Worm (Caenorhabditis elegans) whole organism, young adult: Measurements from ENCODE around the gene srx-85.
A peak's percentile ranks its signal among the peaks of the same experiment; 100 is the strongest.

Experiments used
- D2030.7 ChIP-seq: fragments of 200-800 bp; sonication (Bioruptor generic); IDR thresholded peaks from 2 replicates; pipeline ENCODE4 v1.3.6; 2022; ENCODE audit warnings: missing genetic modification reagents, missing genetic modification characterization, missing compliant biosample characterization
- F33H1.4 ChIP-seq: fragments of 200-800 bp; sonication (Bioruptor generic); IDR thresholded peaks from 2 replicates; pipeline ENCODE4 v1.3.6; 2022; ENCODE audit warnings: missing genetic modification reagents, missing genetic modification characterization, missing compliant biosample characterization
- F49E8.2 ChIP-seq: sonication (generic microtip); optimal IDR thresholded peaks from 3 replicates; lab custom pipeline; 2017; ENCODE audit warnings: missing genetic modification characterization, mild to moderate bottlenecking, missing compliant biosample characterization, antibody characterized with exemption, moderate library complexity; ENCODE audit not compliant: insufficient read depth
- F52B5.7 ChIP-seq: sonication (generic microtip); optimal IDR thresholded peaks from 2 replicates; lab custom pipeline; 2016; ENCODE audit warnings: mild to moderate bottlenecking, missing genetic modification characterization, missing compliant biosample characterization
- F55B11.4 ChIP-seq: sonication (generic microtip); optimal IDR thresholded peaks from 2 replicates; lab custom pipeline; 2016; ENCODE audit warnings: missing compliant biosample characterization, missing genetic modification characterization, borderline replicate concordance; ENCODE audit not compliant: insufficient read depth
- K12H6.12 ChIP-seq: fragments of 200-800 bp; sonication (Bioruptor generic); optimal IDR thresholded peaks from 2 replicates; lab custom pipeline; 2018; ENCODE audit warnings: mild to moderate bottlenecking, missing genetic modification characterization, missing compliant biosample characterization
- Y53F4B.3 ChIP-seq: fragments of 200-800 bp; sonication (Bioruptor generic); IDR thresholded peaks from 2 replicates; pipeline ENCODE4 v1.3.6; 2022; ENCODE audit warnings: missing genetic modification reagents, missing genetic modification characterization, missing compliant biosample characterization
- Y79H2A.3 ChIP-seq: fragments of 200-800 bp; sonication (Bioruptor generic); conservative IDR thresholded peaks from 2 replicates; pipeline ENCODE4 v1.3.6; 2022; ENCODE audit warnings: missing genetic modification reagents, missing genetic modification characterization, missing compliant biosample characterization
- akir-1 ChIP-seq: fragments of 200-800 bp; sonication (Bioruptor generic); optimal IDR thresholded peaks from 2 replicates; lab custom pipeline; 2018; ENCODE audit warnings: mild to moderate bottlenecking, missing genetic modification characterization, moderate library complexity, missing compliant biosample characterization
- atf-7 ChIP-seq: sonication (generic microtip); optimal IDR thresholded peaks from 2 replicates; lab custom pipeline; 2017; ENCODE audit warnings: mild to moderate bottlenecking, missing genetic modification characterization, missing compliant biosample characterization
- attf-6 ChIP-seq: fragments of 200-800 bp; sonication (Bioruptor generic); IDR thresholded peaks from 2 replicates; pipeline ENCODE4 v1.3.6; 2022; ENCODE audit warnings: missing genetic modification reagents, missing genetic modification characterization, missing compliant biosample characterization
- ccch-3 ChIP-seq: fragments of 200-800 bp; sonication (Bioruptor generic); optimal IDR thresholded peaks from 2 replicates; lab custom pipeline; 2018; ENCODE audit warnings: mild to moderate bottlenecking, missing genetic modification characterization, missing compliant biosample characterization
- cebp-2 ChIP-seq: fragments of 200-800 bp; sonication (Bioruptor generic); IDR thresholded peaks from 2 replicates; pipeline ENCODE4 v1.3.6; 2022; ENCODE audit warnings: missing genetic modification characterization, missing compliant biosample characterization
- ceh-58 ChIP-seq: fragments of 200-800 bp; sonication (Bioruptor generic); IDR thresholded peaks from 2 replicates; pipeline ENCODE4 v1.3.6; 2022; ENCODE audit warnings: missing genetic modification characterization, missing compliant biosample characterization
- ceh-79 ChIP-seq: sonication (generic microtip); optimal IDR thresholded peaks from 2 replicates; lab custom pipeline; 2017; ENCODE audit warnings: mild to moderate bottlenecking, missing genetic modification characterization, missing compliant biosample characterization
- dpff-1 ChIP-seq: sonication (generic microtip); optimal IDR thresholded peaks from 2 replicates; lab custom pipeline; 2017; ENCODE audit warnings: mild to moderate bottlenecking, missing genetic modification characterization, missing compliant biosample characterization
- egrh-3 ChIP-seq: fragments of 200-800 bp; sonication (Bioruptor generic); IDR thresholded peaks from 2 replicates; pipeline ENCODE4 v1.3.6; 2022; ENCODE audit warnings: missing genetic modification reagents, missing genetic modification characterization, missing compliant biosample characterization
- fkh-3 ChIP-seq: sonication (generic microtip); optimal IDR thresholded peaks from 2 replicates; lab custom pipeline; 2016; ENCODE audit warnings: mild to moderate bottlenecking, missing genetic modification characterization, missing compliant biosample characterization
- gei-17 ChIP-seq: fragments of 200-800 bp; sonication (Bioruptor generic); optimal IDR thresholded peaks from 2 replicates; lab custom pipeline; 2018; ENCODE audit warnings: mild to moderate bottlenecking, missing genetic modification characterization, missing compliant biosample characterization
- hlh-12 ChIP-seq: sonication (generic microtip); optimal IDR thresholded peaks from 2 replicates; lab custom pipeline; 2016; ENCODE audit warnings: missing genetic modification characterization, missing compliant biosample characterization
- hlh-26 ChIP-seq: fragments of 200-800 bp; sonication (Bioruptor generic); conservative IDR thresholded peaks from 2 replicates; pipeline ENCODE4 v1.3.6; 2022; ENCODE audit warnings: missing genetic modification reagents, missing genetic modification characterization, missing compliant biosample characterization
- hmg-20 ChIP-seq: fragments of 200-800 bp; sonication (Bioruptor generic); IDR thresholded peaks from 2 replicates; pipeline ENCODE4 v1.3.6; 2022; ENCODE audit warnings: missing genetic modification reagents, missing genetic modification characterization, missing compliant biosample characterization
- lag-1 ChIP-seq: fragments of 200-800 bp; sonication (Bioruptor generic); IDR thresholded peaks from 2 replicates; pipeline ENCODE4 v1.3.6; 2022; ENCODE audit warnings: missing genetic modification reagents, missing genetic modification characterization, missing compliant biosample characterization
- let-526 ChIP-seq: fragments of 200-800 bp; sonication (Bioruptor generic); IDR thresholded peaks from 2 replicates; pipeline ENCODE4 v1.3.6; 2022; ENCODE audit warnings: missing genetic modification reagents, missing genetic modification characterization, missing compliant biosample characterization
- lin-26 ChIP-seq: fragments of 200-800 bp; sonication (Bioruptor generic); IDR thresholded peaks from 2 replicates; pipeline ENCODE4 v1.3.6; 2022; ENCODE audit warnings: missing genetic modification reagents, missing genetic modification characterization, missing compliant biosample characterization
- lin-35 ChIP-seq, 3 experiments: fragments of 150-350 bp in 2 of 3; sonication (generic microtip) in 1 of 3; optimal IDR thresholded peaks; 2 replicates each; lab custom pipeline; 2014 to 2018; ENCODE audit warnings: missing biosample characterization in 3 of 3, missing genetic modification characterization in 3 of 3, missing genetic modification reagents in 3 of 3
- lir-1 ChIP-seq: fragments of 200-800 bp; sonication (Bioruptor generic); conservative IDR thresholded peaks from 2 replicates; pipeline ENCODE4 v1.3.6; 2022; ENCODE audit warnings: missing genetic modification reagents, missing genetic modification characterization, missing compliant biosample characterization
- mel-28 ChIP-seq: sonication (generic microtip); optimal IDR thresholded peaks from 2 replicates; lab custom pipeline; 2016; ENCODE audit warnings: borderline replicate concordance, mild to moderate bottlenecking, missing genetic modification characterization, missing compliant biosample characterization
- nfya-1 ChIP-seq: sonication (generic microtip); optimal IDR thresholded peaks from 2 replicates; lab custom pipeline; 2017; ENCODE audit warnings: antibody characterized with exemption, missing compliant biosample characterization, missing genetic modification characterization, borderline replicate concordance; ENCODE audit not compliant: insufficient read depth
- pha-4 ChIP-seq: fragments of 150-350 bp; sonication (generic microtip); optimal IDR thresholded peaks from 2 replicates; lab custom pipeline; 2014; ENCODE audit warnings: missing biosample characterization, missing genetic modification reagents, missing genetic modification characterization
- repo-1 ChIP-seq: sonication (generic microtip); optimal IDR thresholded peaks from 2 replicates; lab custom pipeline; 2017; ENCODE audit warnings: mild to moderate bottlenecking, missing genetic modification characterization, missing compliant biosample characterization
- sea-2 ChIP-seq: fragments of 200-800 bp; sonication (Bioruptor generic); IDR thresholded peaks from 2 replicates; pipeline ENCODE4 v1.3.6; 2022; ENCODE audit warnings: missing genetic modification characterization, missing compliant biosample characterization
- snpc-3.4 ChIP-seq: sonication (generic microtip); optimal IDR thresholded peaks from 2 replicates; lab custom pipeline; 2017; ENCODE audit warnings: missing genetic modification characterization, mild to moderate bottlenecking, missing compliant biosample characterization, antibody characterized with exemption, moderate library complexity, missing genotype, missing genetic modification reagents
- snpc-4 ChIP-seq, 5 experiments: fragments of 150-350 bp in 1 of 5; sonication (generic microtip) in 4 of 5; optimal IDR thresholded peaks; 2 replicates each; lab custom pipeline; 2014 to 2018; ENCODE audit warnings: missing genetic modification characterization in 5 of 5, missing biosample characterization in 3 of 5, antibody characterized with exemption in 2 of 5, mild to moderate bottlenecking in 2 of 5, missing compliant biosample characterization in 2 of 5, missing genotype in 2 of 5, moderate library complexity in 2 of 5, missing genetic modification reagents in 1 of 5
- tbp1 ChIP-seq: fragments of 200-800 bp; sonication (Bioruptor generic); optimal IDR thresholded peaks from 2 replicates; lab custom pipeline; 2018; ENCODE audit warnings: mild to moderate bottlenecking, missing genetic modification characterization, missing compliant biosample characterization
- zfh-2 ChIP-seq: fragments of 200-800 bp; sonication (Bioruptor generic); conservative IDR thresholded peaks from 2 replicates; pipeline ENCODE4 v1.3.6; 2022; ENCODE audit warnings: missing genetic modification reagents, missing genetic modification characterization, missing compliant biosample characterization
- ztf-6 ChIP-seq: fragments of 200-800 bp; sonication (Bioruptor generic); IDR thresholded peaks from 2 replicates; pipeline ENCODE4 v1.3.6; 2022; ENCODE audit warnings: missing genetic modification reagents, missing genetic modification characterization, missing compliant biosample characterization

srx-85 gene

ce11 chrV:11521448-11521847, 31.0 kb upstream of the srx-85 start, which contains the start of gene pafo-1 (continued):
- TF ChIP-seq lin-26 (no peak), Y53F4B.3 (GFP tag; lab: Robert Waterston, UW) (no peak), F33H1.4 (GFP tag; lab: Robert Waterston, UW) (peak; percentile 74), tbp1 (GFP tag; lab: Kevin White, UChicago) (peak; percentile 66), F55B11.4 (no peak), ceh-58 (GFP tag; lab: Robert Waterston, UW) (no peak), snpc-3.4 (tag; lab: Kevin White, UChicago) (peak; percentile 57), F49E8.2 (tag; lab: Kevin White, UChicago) (no peak), cebp-2 (GFP tag; lab: Robert Waterston, UW) (no peak), lin-35 (GFP tag; optimal IDR thresholded peaks at IDR 0.05; lab: Kevin White, UChicago) (peak; percentile 92 to 98 (median 93)), fkh-3 (tag; lab: Kevin White, UChicago) (no peak), lag-1 (no peak), mel-28 (tag; lab: Kevin White, UChicago) (no peak), gei-17 (no peak), attf-6 (GFP tag; lab: Robert Waterston, UW) (peak; percentile 54; the same call in 1 of the 2 replicates), pha-4 (tag; lab: Kevin White, UChicago) (peak; percentile 16), hmg-20 (peak; percentile 72), nfya-1 (tag; lab: Kevin White, UChicago) (no peak), akir-1 (GFP tag; lab: Kevin White, UChicago) (no peak), ztf-6 (GFP tag; lab: Robert Waterston, UW) (no peak), Y79H2A.3 (GFP tag; lab: Robert Waterston, UW) (no peak), D2030.7 (GFP tag; lab: Robert Waterston, UW) (peak; percentile 85), snpc-4 (GFP tag; optimal IDR thresholded peaks at IDR 0.05; lab: Kevin White, UChicago) (peak; percentile 41), snpc-4 (tag; optimal IDR thresholded peaks at IDR 0.05; lab: Kevin White, UChicago) (peak; percentile 40 to 85 (median 67)), sea-2 (GFP tag; lab: Robert Waterston, UW) (no peak), repo-1 (tag; lab: Kevin White, UChicago) (peak; percentile 85), let-526 (GFP tag; lab: Robert Waterston, UW) (peak; percentile 64; the same call in 1 of the 2 replicates), hlh-26 (GFP tag; lab: Robert Waterston, UW) (no peak), hlh-12 (tag; lab: Kevin White, UChicago) (no peak), dpff-1 (tag; lab: Kevin White, UChicago) (no peak), lir-1 (GFP tag; lab: Robert Waterston, UW) (0 out of 2 replicates have a peak, but pooled peaks have one; percentile 42), ccch-3 (GFP tag; lab: Kevin White, UChicago) (no peak), K12H6.12 (peak; percentile 42), egrh-3 (GFP tag; lab: Robert Waterston, UW) (no peak), F52B5.7 (no peak)

DNA sequence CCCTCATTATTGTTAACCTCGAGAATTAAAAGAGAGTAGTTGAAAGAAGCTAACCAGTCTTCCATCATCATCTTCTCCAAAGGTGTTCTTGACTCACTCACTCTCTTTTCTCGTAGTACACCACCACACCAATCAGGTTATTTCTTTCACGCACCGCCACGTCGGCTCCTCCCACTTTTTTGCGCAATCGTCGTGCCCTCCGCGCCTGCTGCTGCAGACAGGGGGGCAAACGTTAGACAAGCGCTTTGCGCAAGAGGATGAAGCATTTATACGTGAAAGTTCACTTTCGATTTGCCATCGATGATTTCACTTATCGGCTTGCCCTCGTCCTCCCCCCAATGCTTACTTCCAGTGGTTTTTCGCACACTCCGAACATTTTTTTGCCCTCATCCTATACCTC, 27.1 kb upstream of the srx-85 start:
- TF ChIP-seq ceh-79 (tag; lab: Kevin White, UChicago) (no peak), zfh-2 (GFP tag; lab: Robert Waterston, UW) (peak; percentile 69), atf-7 (tag; lab: Kevin White, UChicago) (no peak)
